Worm (Caenorhabditis elegans): ENCODE results near the gene rpb-9.

The rpb-9 gene

DNA sequence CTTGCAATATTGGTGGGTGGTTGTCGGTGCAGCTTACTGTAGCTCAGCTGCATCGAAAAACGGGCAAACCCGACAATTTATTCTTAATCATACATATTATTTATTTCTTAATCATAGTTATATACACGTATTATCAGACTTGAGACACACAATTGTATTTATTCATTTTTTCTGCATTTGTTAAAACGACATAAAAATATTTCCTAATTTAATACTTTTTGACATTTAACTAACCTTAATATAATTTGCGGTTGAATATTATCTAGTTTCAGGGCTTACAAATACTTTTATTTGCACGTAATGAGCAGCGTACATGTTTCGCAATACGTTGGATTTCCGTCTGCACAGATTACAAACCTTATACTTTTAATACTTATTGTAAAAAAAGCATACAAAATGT, 46.2 kb upstream of the rpb-9 start, which contains the start of gene str-138:
str-138 (plus strand) TSS at position 301 of the 400 bp plus-strand sequence.
- TF ChIP-seq hlh-30 (tag; optimal IDR thresholded peaks at IDR 0.05; ENCODE audit: insufficient read depth), result no peak
- no peak for TF ChIP-seq unc-39 (tag; optimal IDR thresholded peaks at IDR 0.05)
- TF ChIP-seq nhr-48 (tag; optimal IDR thresholded peaks at IDR 0.05), result no peak
- TF ChIP-seq mxl-2 (GFP tag; conservative IDR thresholded peaks at IDR 0.05), result no peak
- TF ChIP-seq lin-39 (tag; optimal IDR thresholded peaks at IDR 0.05), result no peak
- TF ChIP-seq unc-130 (GFP tag; optimal IDR thresholded peaks at IDR 0.05), result no peak
- TF ChIP-seq cey-2 (tag; optimal IDR thresholded peaks at IDR 0.05; ENCODE audit: borderline replicate concordance, insufficient read depth), result no peak
- no peak for TF ChIP-seq fos-1 (tag; optimal IDR thresholded peaks at IDR 0.05)
- TF ChIP-seq Y105C5A.15 (GFP tag; IDR thresholded peaks at IDR 0.05), result no peak
- TF ChIP-seq daf-12 (tag; optimal IDR thresholded peaks at IDR 0.05), result no peak

ce11 chrV:8057771-8058170, 45.6 kb upstream of the rpb-9 start:
- 0 out of 2 replicates have a peak, but pooled peaks have one; percentile 24 for TF ChIP-seq snpc-1.2 (GFP tag; IDR thresholded peaks at IDR 0.05)

DNA sequence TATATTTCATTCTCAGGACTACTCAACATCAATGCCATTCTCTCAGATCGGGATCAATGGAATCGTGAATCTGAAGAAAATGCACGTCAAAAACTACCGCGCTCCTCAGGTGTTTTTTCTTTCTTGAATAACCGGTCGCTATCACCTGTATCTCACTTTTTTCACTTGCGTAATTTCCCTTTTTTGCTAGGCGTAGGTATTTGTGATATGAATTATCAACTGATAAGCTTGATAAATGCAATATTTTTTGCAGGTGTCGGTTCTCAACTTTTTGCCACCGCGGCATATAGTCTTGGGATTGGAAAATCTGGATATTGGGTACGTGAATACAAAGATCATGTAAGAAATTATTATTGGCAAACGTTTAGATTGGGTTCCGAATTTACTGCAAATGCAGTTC, 43.0 kb upstream of the rpb-9 start:
- TF ChIP-seq aly-2 (tag; optimal IDR thresholded peaks at IDR 0.05) (no peak), F10B5.3 (tag; optimal IDR thresholded peaks at IDR 0.05) (no peak), hif-1 (tag; optimal IDR thresholded peaks at IDR 0.05) (no peak), mdt-29 (GFP tag; IDR thresholded peaks at IDR 0.05) (no peak), vab-7 (GFP tag; IDR thresholded peaks at IDR 0.05) (no peak), ztf-7 (tag; optimal IDR thresholded peaks at IDR 0.05) (no peak), spr-3 (GFP tag; optimal IDR thresholded peaks at IDR 0.05) (no peak), sdz-12 (GFP tag; optimal IDR thresholded peaks at IDR 0.05) (no peak), jun-1 (tag; optimal IDR thresholded peaks at IDR 0.05) (no peak), aha-1 (tag) (peak; percentile 31), nhr-28 (tag; optimal IDR thresholded peaks at IDR 0.05) (no peak), daf-12 (tag; optimal IDR thresholded peaks at IDR 0.05) (no peak), nhr-111 (GFP tag; optimal IDR thresholded peaks at IDR 0.05) (no peak), nhr-48 (tag; optimal IDR thresholded peaks at IDR 0.05) (peak; percentile 23), F37D6.2 (tag; optimal IDR thresholded peaks at IDR 0.05) (no peak), ces-1 (GFP tag; optimal IDR thresholded peaks at IDR 0.05) (no peak), lsy-2 (tag; optimal IDR thresholded peaks at IDR 0.05) (no peak), unc-62 (GFP tag; optimal IDR thresholded peaks at IDR 0.05 in 1 of 2) (peak in 1 of 2 experiments; percentile 70), unc-62 (tag; optimal IDR thresholded peaks at IDR 0.05) (no peak), nhr-42 (GFP tag; IDR thresholded peaks at IDR 0.05) (no peak), F44E2.7 (GFP tag; IDR thresholded peaks at IDR 0.05) (no peak), skn-1 (tag; optimal IDR thresholded peaks at IDR 0.05) (no peak), nhr-76 (tag; optimal IDR thresholded peaks at IDR 0.05) (no peak), unc-39 (tag; optimal IDR thresholded peaks at IDR 0.05) (no peak)

DNA sequence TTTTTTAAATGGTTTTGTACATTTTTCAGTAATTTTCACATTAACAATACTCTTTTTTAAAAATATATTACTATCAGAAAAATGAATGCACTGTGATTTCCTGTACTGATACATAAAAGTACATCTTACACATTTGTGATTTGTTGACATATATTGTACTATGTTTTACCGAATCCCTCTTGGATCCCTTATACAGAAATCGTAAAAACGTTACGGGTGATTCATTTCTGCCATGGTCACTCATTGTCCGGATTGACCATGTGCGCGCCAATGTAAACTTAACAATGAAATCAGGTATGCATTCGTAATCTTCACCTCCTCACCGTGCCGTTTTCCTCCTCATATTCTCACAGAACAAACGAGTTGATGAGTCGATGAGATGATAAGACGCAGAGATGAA, 42.0 kb upstream of the rpb-9 start, which contains the start of gene ZC513.2:
ZC513.2 (plus strand) TSS at position 301 of the 400 bp plus-strand sequence.
- TF ChIP-seq mxl-3 (GFP tag; optimal IDR thresholded peaks at IDR 0.05) (no peak), aha-1 (tag) (peak; percentile 28), jun-1 (tag; optimal IDR thresholded peaks at IDR 0.05) (peak; percentile 11), D1046.2 (GFP tag; IDR thresholded peaks at IDR 0.05) (no peak), nhr-6 (tag; optimal IDR thresholded peaks at IDR 0.05) (no peak)

- TF ChIP-seq dve-1 (tag; optimal IDR thresholded peaks at IDR 0.05; ENCODE audit: insufficient read depth) (peak; percentile 42), set-16 (GFP tag; IDR thresholded peaks at IDR 0.05) (no peak), hlh-30 (tag; optimal IDR thresholded peaks at IDR 0.05; ENCODE audit: insufficient read depth) (no peak), saeg-2 (GFP tag; IDR thresholded peaks at IDR 0.05) (no peak)
These were observed 39.7 kb upstream of the rpb-9 start, which contains the start of gene sth-1 for ce11 chrV:8051851-8052250. Gene sth-1, plus strand, starts transcription at chrV:8052151.

Data from whole organism, L4 larva.